Fruit fly (Drosophila melanogaster): ENCODE results near the gene CG12729.

The CG12729 gene

DNA sequence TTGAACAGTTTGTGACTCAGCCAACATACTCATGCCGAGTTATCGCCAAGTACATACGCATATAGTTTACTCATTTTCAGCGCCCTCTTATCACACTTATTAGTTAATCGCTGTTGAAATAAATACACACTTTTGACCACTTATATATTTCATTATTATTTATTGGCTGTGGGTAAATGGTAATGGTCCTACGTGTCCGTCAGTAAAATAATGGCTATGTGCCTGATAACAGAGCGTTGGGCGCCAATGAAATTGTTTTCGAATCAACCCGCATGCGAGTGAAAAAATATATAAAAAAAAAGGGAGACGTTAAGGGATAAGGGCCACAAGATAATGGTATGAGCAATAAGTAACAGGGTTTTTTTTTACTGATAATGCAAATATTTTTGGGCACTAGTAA, 48.1 kb downstream of the CG12729 start (continued):
- TF ChIP-seq BtbVII (GFP tag; optimal IDR thresholded peaks at IDR 0.05) (no peak), sqz (GFP tag; optimal IDR thresholded peaks at IDR 0.05) (peak; percentile 56), CG7928 (GFP tag; optimal IDR thresholded peaks at IDR 0.05) (no peak), CG11560 (tag; IDR thresholded peaks at IDR 0.05) (no peak), bcd (GFP tag; optimal IDR thresholded peaks at IDR 0.05) (no peak), ken (GFP tag; IDR thresholded peaks at IDR 0.05) (no peak), CG11093 (GFP tag; IDR thresholded peaks at IDR 0.05) (no peak), hkb (optimal IDR thresholded peaks at IDR 0.05) (no peak), hkb (GFP tag; IDR thresholded peaks at IDR 0.05) (no peak), D (optimal IDR thresholded peaks at IDR 0.05) (no peak), D (GFP tag; optimal IDR thresholded peaks at IDR 0.05) (no peak), Ravus (GFP tag; IDR thresholded peaks at IDR 0.05) (no peak), CG8388 (GFP tag; optimal IDR thresholded peaks at IDR 0.05) (peak; percentile 26), sens (GFP tag) (peak; percentile 46), CG3847 (GFP tag; IDR thresholded peaks at IDR 0.05) (no peak), CG15011 (GFP tag; optimal IDR thresholded peaks at IDR 0.05) (no peak), ro (GFP tag; IDR thresholded peaks at IDR 0.05) (no peak), pum (GFP tag; optimal IDR thresholded peaks at IDR 0.05) (no peak), gt (GFP tag; IDR thresholded peaks at IDR 0.05) (no peak), Scr (GFP tag; IDR thresholded peaks at IDR 0.05; ENCODE audit: partially characterized antibody) (no peak), CG34376 (GFP tag; optimal IDR thresholded peaks at IDR 0.05) (peak; percentile 68), CG14710 (tag; optimal IDR thresholded peaks at IDR 0.05) (no peak), Max (GFP tag; optimal IDR thresholded peaks at IDR 0.05) (no peak), ATbp (GFP tag; optimal IDR thresholded peaks at IDR 0.05) (no peak), hb (GFP tag; IDR thresholded peaks at IDR 0.05; ENCODE audit: partially characterized antibody) (no peak), Sry-β (GFP tag; optimal IDR thresholded peaks at IDR 0.05) (no peak), Hand (GFP tag; optimal IDR thresholded peaks at IDR 0.05) (no peak), CG14441 (GFP tag; IDR thresholded peaks at IDR 0.05) (no peak), gcm (GFP tag; optimal IDR thresholded peaks at IDR 0.05) (peak; percentile 87), Nf-YC (tag; optimal IDR thresholded peaks at IDR 0.05) (peak; percentile 16)

DNA sequence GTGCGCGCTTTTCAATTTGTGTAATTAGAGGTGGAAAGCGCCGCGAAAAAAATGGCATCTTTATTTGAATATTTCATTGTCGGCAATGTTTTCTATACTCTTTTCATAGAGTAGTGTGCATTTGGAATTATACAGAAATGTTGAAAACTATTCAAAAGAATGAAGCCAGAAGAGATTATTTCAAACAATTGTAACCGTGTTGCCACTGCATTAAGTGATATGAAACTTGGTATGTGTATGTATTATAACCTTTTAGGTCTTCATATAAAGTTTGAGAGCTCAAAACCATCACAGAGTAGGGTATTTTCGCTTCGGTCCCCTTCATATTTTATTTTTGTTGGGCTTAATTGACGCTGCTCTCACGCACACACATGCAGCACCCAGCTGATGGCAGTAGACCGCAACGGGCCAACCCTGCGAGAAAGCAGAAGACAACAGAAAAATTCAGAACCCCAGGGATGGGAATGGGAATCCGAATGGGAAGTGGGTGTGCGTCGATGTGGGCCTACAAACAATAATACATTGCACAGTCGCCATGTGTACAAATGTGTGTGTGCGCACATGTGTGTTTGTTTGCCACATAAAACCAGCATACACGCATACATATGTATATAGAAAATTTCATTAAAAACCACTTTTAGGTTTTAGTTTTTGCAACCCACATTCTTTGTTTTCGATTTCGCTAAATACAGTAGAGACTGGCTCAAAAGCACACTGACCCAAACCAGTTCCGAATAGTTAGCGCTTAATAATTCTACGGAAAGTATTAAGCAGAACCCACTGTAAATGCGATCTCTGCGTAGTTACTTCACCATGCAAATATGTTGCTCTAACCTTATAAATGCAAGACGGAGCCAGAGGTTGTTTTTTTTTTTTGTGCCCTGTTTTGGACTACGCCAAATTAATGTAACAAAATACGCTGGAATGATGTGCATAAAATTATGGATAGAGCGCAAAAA, 49.7 kb downstream of the CG12729 start:
- TF ChIP-seq ind (GFP tag; optimal IDR thresholded peaks at IDR 0.05) (no peak), cad (GFP tag; optimal IDR thresholded peaks at IDR 0.05) (no peak), eyg (GFP tag; optimal IDR thresholded peaks at IDR 0.05) (no peak), Med (GFP tag) (peak; percentile 69), Hand (GFP tag; optimal IDR thresholded peaks at IDR 0.05) (no peak), tio (GFP tag; optimal IDR thresholded peaks at IDR 0.05) (no peak), trh (GFP tag; optimal IDR thresholded peaks at IDR 0.05) (no peak), Atf6 (GFP tag; IDR thresholded peaks at IDR 0.05) (no peak), zfh2 (GFP tag; optimal IDR thresholded peaks at IDR 0.05) (peak; percentile 3), Eip74EF (GFP tag; optimal IDR thresholded peaks at IDR 0.05) (no peak), ci (GFP tag; IDR thresholded peaks at IDR 0.05) (no peak), CG7839 (tag; optimal IDR thresholded peaks at IDR 0.05) (peak; percentile 25), sens (GFP tag) (peak; percentile 2), CrebB (tag; optimal IDR thresholded peaks at IDR 0.05) (no peak), chm (GFP tag; IDR thresholded peaks at IDR 0.05) (no peak), Dp (GFP tag; optimal IDR thresholded peaks at IDR 0.05) (no peak), CG33213 (GFP tag; optimal IDR thresholded peaks at IDR 0.05) (no peak), D19B (GFP tag; optimal IDR thresholded peaks at IDR 0.05) (peak; percentile 7), slbo (GFP tag; IDR thresholded peaks at IDR 0.05) (peak; percentile 45; the same call in 1 of the 2 replicates), CG11398 (GFP tag; optimal IDR thresholded peaks at IDR 0.05) (no peak), Xrp1 (GFP tag; IDR thresholded peaks at IDR 0.05) (0 out of 2 replicates have a peak, but pooled peaks have one; percentile 9), CG11504 (tag; optimal IDR thresholded peaks at IDR 0.05) (peak; percentile 40), CG10267 (tag; optimal IDR thresholded peaks at IDR 0.05) (peak; percentile 6)
